Fruit fly (Drosophila melanogaster) whole organism, adult: Measurements from ENCODE around the gene Cpr5C.

Source experiments
- CG14711 ChIP-seq: fragments of 200-800 bp; sonication (Bioruptor generic); optimal IDR thresholded peaks from 2 replicates; lab custom pipeline; 2018; ENCODE audit warnings: missing biosample characterization, mild to moderate bottlenecking, missing genetic modification characterization, moderate library complexity
- CG1620 ChIP-seq: fragments of 200-800 bp; sonication (Bioruptor generic); optimal IDR thresholded peaks from 2 replicates; lab custom pipeline; 2016; ENCODE audit warnings: missing biosample characterization, missing genetic modification characterization
- CG33017 ChIP-seq: fragments of 200-800 bp; sonication (Bioruptor generic); optimal IDR thresholded peaks from 2 replicates; lab custom pipeline; 2018; ENCODE audit warnings: missing biosample characterization, mild to moderate bottlenecking, missing genetic modification characterization, moderate library complexity
- CG5204 ChIP-seq: fragments of 200-800 bp; sonication (Bioruptor generic); optimal IDR thresholded peaks from 2 replicates; lab custom pipeline; 2016; ENCODE audit warnings: missing biosample characterization, missing genetic modification characterization
- CG7045 ChIP-seq: fragments of 200-800 bp; sonication (Bioruptor generic); optimal IDR thresholded peaks from 2 replicates; lab custom pipeline; 2017; ENCODE audit warnings: missing biosample characterization, mild to moderate bottlenecking, missing genetic modification characterization
- CG7101 ChIP-seq: fragments of 200-800 bp; sonication (Bioruptor generic); optimal IDR thresholded peaks from 2 replicates; lab custom pipeline; 2018; ENCODE audit warnings: missing biosample characterization, mild to moderate bottlenecking, missing genetic modification characterization, moderate library complexity
- Hr96 ChIP-seq: fragments of 200-800 bp; sonication (Bioruptor generic); optimal IDR thresholded peaks from 2 replicates; lab custom pipeline; 2016; ENCODE audit warnings: missing biosample characterization, missing genetic modification characterization
- Mnt ChIP-seq: fragments of 200-800 bp; sonication (Bioruptor generic); optimal IDR thresholded peaks from 2 replicates; lab custom pipeline; 2016; ENCODE audit warnings: missing biosample characterization, mild to moderate bottlenecking, missing genetic modification characterization
- bab1 ChIP-seq: fragments of 200-800 bp; sonication (Bioruptor generic); optimal IDR thresholded peaks from 3 replicates; lab custom pipeline; 2019; ENCODE audit warnings: missing biosample characterization, mild to moderate bottlenecking, missing genetic modification characterization, moderate library complexity
- cic ChIP-seq: fragments of 200-800 bp; sonication (Bioruptor generic); optimal IDR thresholded peaks from 2 replicates; lab custom pipeline; 2017; ENCODE audit warnings: missing biosample characterization, mild to moderate bottlenecking, missing genetic modification characterization, moderate library complexity
- cnc ChIP-seq, 2 experiments: fragments of >200 bp; optimal IDR thresholded peaks; 2 replicates each; lab custom pipeline; 2017
- kay ChIP-seq: fragments of 200-800 bp; sonication (Bioruptor generic); peaks from one replicate; lab custom pipeline; 2016; ENCODE audit warnings: missing biosample characterization, missing genetic modification characterization, borderline replicate concordance
- pad ChIP-seq: fragments of 200-800 bp; sonication (Bioruptor generic); optimal IDR thresholded peaks from 3 replicates; lab custom pipeline; 2017; ENCODE audit warnings: missing biosample characterization, missing genetic modification characterization, mild to moderate bottlenecking, moderate library complexity, missing genetic modification reagents
- tj ChIP-seq: fragments of 200-800 bp; sonication (Bioruptor generic); optimal IDR thresholded peaks from 3 replicates; lab custom pipeline; 2017; ENCODE audit warnings: missing biosample characterization, mild to moderate bottlenecking, missing genetic modification characterization, moderate library complexity

dm6 chrX:5756146-5756545 lies 48.3 kb upstream of the Cpr5C start:
- TF ChIP-seq Mnt (GFP tag; lab: Kevin White, UChicago): no peak
- no peak for TF ChIP-seq CG7101 (tag; lab: Kevin White, UChicago)
- TF ChIP-seq CG14711 (tag; lab: Kevin White, UChicago): no peak
- no peak for TF ChIP-seq cnc (optimal IDR thresholded peaks at IDR 0.05; lab: Kevin White, UChicago)
- no peak for TF ChIP-seq kay
- TF ChIP-seq Hr96 (GFP tag; lab: Kevin White, UChicago): no peak
- TF ChIP-seq tj (GFP tag; lab: Kevin White, UChicago): no peak
- no peak for TF ChIP-seq CG33017 (tag; lab: Kevin White, UChicago)
- TF ChIP-seq CG5204: no peak
- TF ChIP-seq CG7045 (GFP tag; lab: Kevin White, UChicago): no peak
- no peak for TF ChIP-seq bab1
- no peak for TF ChIP-seq cic (GFP tag; lab: Kevin White, UChicago)
- no peak for TF ChIP-seq CG1620 (GFP tag; lab: Kevin White, UChicago)
- TF ChIP-seq pad (GFP tag; lab: Kevin White, UChicago): no peak
